Worm (Caenorhabditis elegans): Measurements from ENCODE around the gene F13B12.6.

- TF ChIP-seq nhr-77 (tag; optimal IDR thresholded peaks at IDR 0.05) = no peak
- TF ChIP-seq aly-2 (tag; optimal IDR thresholded peaks at IDR 0.05) = no peak
- TF ChIP-seq ama-1 (optimal IDR thresholded peaks at IDR 0.05) = no peak
Measured at ce11 chrIV:10437114-10437513, 19.4 kb upstream of the F13B12.6 start.
